Fruit fly (Drosophila melanogaster): ENCODE measurements around the gene Nost.

Nost gene

dm6 chrX:9047725-9048384, 17.9 kb downstream of the Nost start (continued):
- TF ChIP-seq CG6808 (GFP tag; optimal IDR thresholded peaks at IDR 0.05) (peak; percentile 88), CG6792 (GFP tag; optimal IDR thresholded peaks at IDR 0.05) (peak; percentile 70), Ets21C (GFP tag; optimal IDR thresholded peaks at IDR 0.05) (no peak), Hr4 (GFP tag; optimal IDR thresholded peaks at IDR 0.05) (peak; percentile 80), CG1621 (tag; optimal IDR thresholded peaks at IDR 0.05) (peak; percentile 60), Sox102F (GFP tag; optimal IDR thresholded peaks at IDR 0.05) (peak; percentile 48), CG3919 (GFP tag; optimal IDR thresholded peaks at IDR 0.05) (peak; percentile 75), CG11294 (GFP tag; IDR thresholded peaks at IDR 0.05) (no peak), cyc (GFP tag; optimal IDR thresholded peaks at IDR 0.05) (peak; percentile 27), fd59A (GFP tag; optimal IDR thresholded peaks at IDR 0.05) (peak; percentile 81), acj6 (GFP tag; optimal IDR thresholded peaks at IDR 0.05) (peak; percentile 77), Sox14 (GFP tag; optimal IDR thresholded peaks at IDR 0.05) (peak; percentile 74), CG10669 (GFP tag; optimal IDR thresholded peaks at IDR 0.05) (peak; percentile 82), CG8119 (GFP tag; IDR thresholded peaks at IDR 0.05) (peak; percentile 88)

- TF ChIP-seq Hr39 (GFP tag; optimal IDR thresholded peaks at IDR 0.05) (peak; percentile 20), fd59A (GFP tag; optimal IDR thresholded peaks at IDR 0.05) (peak; percentile 7), pdm3 (GFP tag; optimal IDR thresholded peaks at IDR 0.05) (no peak), CG11902 (GFP tag; optimal IDR thresholded peaks at IDR 0.05) (no peak), CG15336 (GFP tag; IDR thresholded peaks at IDR 0.05) (no peak), CG6808 (GFP tag; optimal IDR thresholded peaks at IDR 0.05) (peak; percentile 8), CG10631 (GFP tag; optimal IDR thresholded peaks at IDR 0.05) (no peak), salr (GFP tag; optimal IDR thresholded peaks at IDR 0.05) (no peak), esn (GFP tag; optimal IDR thresholded peaks at IDR 0.05) (no peak), Met (GFP tag; optimal IDR thresholded peaks at IDR 0.05) (no peak), achi (GFP tag; optimal IDR thresholded peaks at IDR 0.05) (no peak), CG6276 (GFP tag; optimal IDR thresholded peaks at IDR 0.05) (no peak), ss (GFP tag; optimal IDR thresholded peaks at IDR 0.05) (no peak), CG4318 (GFP tag; optimal IDR thresholded peaks at IDR 0.05) (no peak), svp (GFP tag) (peak; percentile 51), CG3919 (GFP tag; optimal IDR thresholded peaks at IDR 0.05) (no peak), CG8319 (GFP tag; optimal IDR thresholded peaks at IDR 0.05) (no peak), Eip78C (GFP tag) (peak; percentile 55), CG10669 (GFP tag; optimal IDR thresholded peaks at IDR 0.05) (peak; percentile 23), Blimp-1 (GFP tag; optimal IDR thresholded peaks at IDR 0.05) (no peak), CG6163 (GFP tag; IDR thresholded peaks at IDR 0.05) (no peak), Lpt (GFP tag; optimal IDR thresholded peaks at IDR 0.05) (no peak), dsx (GFP tag; optimal IDR thresholded peaks at IDR 0.05; ENCODE audit: poor library complexity, severe bottlenecking) (no peak), CG11294 (GFP tag; IDR thresholded peaks at IDR 0.05) (no peak), spab (GFP tag; optimal IDR thresholded peaks at IDR 0.05) (no peak), vri (GFP tag; optimal IDR thresholded peaks at IDR 0.05) (no peak), CG9139 (GFP tag; optimal IDR thresholded peaks at IDR 0.05) (no peak), eg (GFP tag; IDR thresholded peaks at IDR 0.05) (no peak), Hr38 (GFP tag; optimal IDR thresholded peaks at IDR 0.05) (no peak), CG31627 (GFP tag; optimal IDR thresholded peaks at IDR 0.05) (peak; percentile 16), cyc (GFP tag; optimal IDR thresholded peaks at IDR 0.05) (peak; percentile 17), CG3032 (tag; optimal IDR thresholded peaks at IDR 0.05) (no peak), acj6 (GFP tag; optimal IDR thresholded peaks at IDR 0.05) (peak; percentile 33), Gug (GFP tag; IDR thresholded peaks at IDR 0.05) (no peak), topi (GFP tag; optimal IDR thresholded peaks at IDR 0.05) (no peak), dac (GFP tag; optimal IDR thresholded peaks at IDR 0.05) (no peak), CG6854 (GFP tag; optimal IDR thresholded peaks at IDR 0.05) (no peak), net (GFP tag; optimal IDR thresholded peaks at IDR 0.05) (no peak), Ets96B (tag; optimal IDR thresholded peaks at IDR 0.05) (no peak), CG8632 (GFP tag; optimal IDR thresholded peaks at IDR 0.05) (no peak), OdsH (GFP tag; optimal IDR thresholded peaks at IDR 0.05) (peak; percentile 24), CG11762 (GFP tag; optimal IDR thresholded peaks at IDR 0.05; ENCODE audit: insufficient read depth) (no peak)
These were observed 18.4 kb downstream of the Nost start for dm6 chrX:9048385-9048750.

Measured in whole organism, prepupa.